Fruit fly (Drosophila melanogaster) whole organism, prepupa: ENCODE measurements around the gene CG15387.
A peak's percentile ranks its signal among the peaks of the same experiment; 100 is the strongest.

Source experiments
- Blimp-1 ChIP-seq: fragments of 200-800 bp; sonication (Bioruptor generic); optimal IDR thresholded peaks from 3 replicates; lab custom pipeline; 2017; ENCODE audit warnings: missing biosample characterization, missing genetic modification characterization, mild to moderate bottlenecking, moderate library complexity, missing genetic modification reagents
- CG10669 ChIP-seq: fragments of 200-800 bp; sonication (Bioruptor generic); optimal IDR thresholded peaks from 3 replicates; lab custom pipeline; 2018; ENCODE audit warnings: missing biosample characterization, mild to moderate bottlenecking, missing genetic modification characterization, moderate library complexity
- CG11762 ChIP-seq: fragments of 200-800 bp; sonication (Bioruptor generic); optimal IDR thresholded peaks from 3 replicates; lab custom pipeline; 2016; ENCODE audit warnings: missing biosample characterization, missing genetic modification characterization; ENCODE audit not compliant: insufficient read depth
- CG11902 ChIP-seq: fragments of 200-800 bp; sonication (Bioruptor generic); optimal IDR thresholded peaks from 3 replicates; lab custom pipeline; 2016; ENCODE audit warnings: missing biosample characterization, missing genetic modification characterization
- CG15336 ChIP-seq: fragments of 200-800 bp; sonication (Bioruptor generic); IDR thresholded peaks from 2 replicates; pipeline ENCODE4 v1.3.6; 2022; ENCODE audit warnings: missing biosample characterization, missing genetic modification characterization
- CG1621 ChIP-seq: fragments of 200-800 bp; sonication (Bioruptor generic); optimal IDR thresholded peaks from 3 replicates; lab custom pipeline; 2018; ENCODE audit warnings: missing biosample characterization, mild to moderate bottlenecking, missing genetic modification characterization
- CG16779 ChIP-seq: fragments of 200-800 bp; sonication (Bioruptor generic); optimal IDR thresholded peaks from 3 replicates; lab custom pipeline; 2017; ENCODE audit warnings: missing biosample characterization, mild to moderate bottlenecking, missing genetic modification characterization
- CG3032 ChIP-seq: fragments of 200-800 bp; optimal IDR thresholded peaks from 2 replicates; lab custom pipeline; 2019; ENCODE audit warnings: missing biosample characterization, mild to moderate bottlenecking, missing genetic modification characterization, moderate library complexity
- CG31627 ChIP-seq: fragments of 200-800 bp; sonication (Bioruptor generic); optimal IDR thresholded peaks from 3 replicates; lab custom pipeline; 2016; ENCODE audit warnings: missing biosample characterization, missing genetic modification characterization
- CG32006 ChIP-seq: fragments of 200-800 bp; sonication (Bioruptor generic); optimal IDR thresholded peaks from 3 replicates; lab custom pipeline; 2017; ENCODE audit warnings: missing biosample characterization, mild to moderate bottlenecking, missing genetic modification characterization
- CG34406 ChIP-seq: fragments of 200-800 bp; sonication (Bioruptor generic); optimal IDR thresholded peaks from 3 replicates; lab custom pipeline; 2016; ENCODE audit warnings: missing biosample characterization, missing genetic modification characterization
- CG3919 ChIP-seq: fragments of 200-800 bp; sonication (Bioruptor generic); optimal IDR thresholded peaks from 3 replicates; lab custom pipeline; 2016; ENCODE audit warnings: missing biosample characterization, missing genetic modification characterization
- CG6163 ChIP-seq: fragments of 200-800 bp; sonication (Bioruptor generic); IDR thresholded peaks from 3 replicates; pipeline ENCODE4 v1.3.6; 2022; ENCODE audit warnings: missing biosample characterization, missing genetic modification characterization
- CG6276 ChIP-seq: fragments of 200-800 bp; sonication (Bioruptor generic); optimal IDR thresholded peaks from 2 replicates; lab custom pipeline; 2017; ENCODE audit warnings: missing biosample characterization, mild to moderate bottlenecking, missing genetic modification characterization
- CG6792 ChIP-seq: fragments of 200-800 bp; sonication (Bioruptor generic); optimal IDR thresholded peaks from 3 replicates; lab custom pipeline; 2016; ENCODE audit warnings: missing biosample characterization, missing genetic modification characterization
- CG6808 ChIP-seq: fragments of 200-800 bp; sonication (Bioruptor generic); optimal IDR thresholded peaks from 3 replicates; lab custom pipeline; 2017; ENCODE audit warnings: missing biosample characterization, missing genetic modification characterization, mild to moderate bottlenecking, moderate library complexity, missing genetic modification reagents
- CG6854 ChIP-seq: fragments of 200-800 bp; sonication (Bioruptor generic); optimal IDR thresholded peaks from 2 replicates; lab custom pipeline; 2017; ENCODE audit warnings: missing biosample characterization, mild to moderate bottlenecking, missing genetic modification characterization
- CG7368 ChIP-seq: fragments of 200-800 bp; sonication (Bioruptor generic); optimal IDR thresholded peaks from 3 replicates; lab custom pipeline; 2016; ENCODE audit warnings: missing biosample characterization, missing genetic modification characterization
- CG8119 ChIP-seq: fragments of 200-800 bp; sonication (Bioruptor generic); IDR thresholded peaks from 3 replicates; pipeline ENCODE4 v1.3.6; 2022; ENCODE audit warnings: missing biosample characterization, missing genetic modification characterization
- CG8632 ChIP-seq: fragments of 200-800 bp; sonication (Bioruptor generic); optimal IDR thresholded peaks from 3 replicates; lab custom pipeline; 2016; ENCODE audit warnings: missing biosample characterization, missing genetic modification characterization
- Eip75B ChIP-seq: fragments of 200-800 bp; sonication (Bioruptor generic); optimal IDR thresholded peaks from 3 replicates; lab custom pipeline; 2016; ENCODE audit warnings: missing biosample characterization, missing genetic modification characterization
- Eip78C ChIP-seq: fragments of 200-800 bp; sonication (Bioruptor generic); peaks from one replicate; lab custom pipeline; 2016; ENCODE audit warnings: missing biosample characterization, missing genetic modification characterization
- Eip93F ChIP-seq: fragments of 200-800 bp; sonication (Bioruptor generic); optimal IDR thresholded peaks from 2 replicates; lab custom pipeline; 2016; ENCODE audit warnings: missing biosample characterization, mild to moderate bottlenecking, missing genetic modification characterization
- Ets21C ChIP-seq: fragments of 200-800 bp; sonication (Bioruptor generic); optimal IDR thresholded peaks from 3 replicates; lab custom pipeline; 2016; ENCODE audit warnings: missing biosample characterization, missing genetic modification characterization
- Ets96B ChIP-seq: fragments of 200-800 bp; optimal IDR thresholded peaks from 2 replicates; lab custom pipeline; 2019; ENCODE audit warnings: missing biosample characterization, mild to moderate bottlenecking, missing genetic modification characterization, moderate library complexity
- Gug ChIP-seq: fragments of 200-800 bp; sonication (Bioruptor generic); IDR thresholded peaks from 2 replicates; pipeline ENCODE4 v1.3.6; 2022; ENCODE audit warnings: missing biosample characterization, missing genetic modification characterization
- Hr38 ChIP-seq: sonication (Bioruptor generic); optimal IDR thresholded peaks from 2 replicates; lab custom pipeline; 2016; ENCODE audit warnings: missing biosample characterization, missing genetic modification characterization
- Hr39 ChIP-seq: fragments of 200-800 bp; sonication (Bioruptor generic); optimal IDR thresholded peaks from 2 replicates; lab custom pipeline; 2016; ENCODE audit warnings: missing biosample characterization, missing genetic modification characterization
- Lpt ChIP-seq: fragments of 200-800 bp; sonication (Bioruptor generic); optimal IDR thresholded peaks from 3 replicates; lab custom pipeline; 2016; ENCODE audit warnings: missing biosample characterization, missing genetic modification characterization
- OdsH ChIP-seq: fragments of 200-800 bp; sonication (Bioruptor generic); optimal IDR thresholded peaks from 3 replicates; lab custom pipeline; 2016; ENCODE audit warnings: missing biosample characterization, missing genetic modification characterization
- Sox102F ChIP-seq: fragments of 200-800 bp; sonication (Bioruptor generic); optimal IDR thresholded peaks from 2 replicates; lab custom pipeline; 2016; ENCODE audit warnings: missing biosample characterization, mild to moderate bottlenecking, missing genetic modification characterization
- Sox14 ChIP-seq: fragments of 200-800 bp; sonication (Bioruptor generic); optimal IDR thresholded peaks from 3 replicates; lab custom pipeline; 2016; ENCODE audit warnings: missing biosample characterization, missing genetic modification characterization
- Sox15 ChIP-seq: fragments of 200-800 bp; sonication (Bioruptor generic); optimal IDR thresholded peaks from 3 replicates; lab custom pipeline; 2016; ENCODE audit warnings: missing biosample characterization, missing genetic modification characterization
- achi ChIP-seq: fragments of 200-800 bp; sonication (Bioruptor generic); optimal IDR thresholded peaks from 3 replicates; lab custom pipeline; 2016; ENCODE audit warnings: missing biosample characterization, missing genetic modification characterization
- cyc ChIP-seq: fragments of 200-800 bp; sonication (Bioruptor generic); optimal IDR thresholded peaks from 3 replicates; lab custom pipeline; 2016; ENCODE audit warnings: missing biosample characterization, missing genetic modification characterization
- dac ChIP-seq: fragments of 200-800 bp; sonication (Bioruptor generic); optimal IDR thresholded peaks from 2 replicates; lab custom pipeline; 2017; ENCODE audit warnings: missing biosample characterization, mild to moderate bottlenecking, missing genetic modification characterization
- dsx ChIP-seq: fragments of 200-800 bp; optimal IDR thresholded peaks from 3 replicates; lab custom pipeline; 2019; ENCODE audit warnings: missing biosample characterization, mild to moderate bottlenecking, missing genetic modification characterization, moderate library complexity; ENCODE audit not compliant: poor library complexity, severe bottlenecking
- eg ChIP-seq: fragments of 200-800 bp; sonication (Bioruptor generic); IDR thresholded peaks from 3 replicates; pipeline ENCODE4 v1.3.6; 2022; ENCODE audit warnings: missing biosample characterization, missing genetic modification characterization
- fd59A ChIP-seq: fragments of 200-800 bp; sonication (Bioruptor generic); optimal IDR thresholded peaks from 2 replicates; lab custom pipeline; 2017; ENCODE audit warnings: missing biosample characterization, mild to moderate bottlenecking, missing genetic modification characterization, missing genetic modification reagents
- fd85E ChIP-seq: fragments of 200-800 bp; sonication (Bioruptor generic); optimal IDR thresholded peaks from 3 replicates; lab custom pipeline; 2016; ENCODE audit warnings: missing biosample characterization, missing genetic modification characterization
- lz ChIP-seq: fragments of 200-800 bp; sonication (Bioruptor generic); optimal IDR thresholded peaks from 3 replicates; lab custom pipeline; 2016; ENCODE audit warnings: missing biosample characterization, missing genetic modification characterization
- net ChIP-seq: fragments of 200-800 bp; sonication (Bioruptor generic); optimal IDR thresholded peaks from 3 replicates; lab custom pipeline; 2016; ENCODE audit warnings: missing biosample characterization, missing genetic modification characterization
- pdm3 ChIP-seq: fragments of 200-800 bp; sonication (Bioruptor generic); optimal IDR thresholded peaks from 3 replicates; lab custom pipeline; 2016; ENCODE audit warnings: missing biosample characterization, missing genetic modification characterization
- salr ChIP-seq, 2 experiments: fragments of 200-800 bp; sonication (Bioruptor generic); optimal IDR thresholded peaks; 3 replicates each; lab custom pipeline; 2016 to 2018; ENCODE audit warnings: missing biosample characterization in 2 of 2, missing genetic modification characterization in 2 of 2, mild to moderate bottlenecking in 1 of 2
- spab ChIP-seq: fragments of 200-800 bp; sonication (Bioruptor generic); optimal IDR thresholded peaks from 2 replicates; lab custom pipeline; 2017; ENCODE audit warnings: missing biosample characterization, mild to moderate bottlenecking, missing genetic modification characterization, missing genetic modification reagents
- svp ChIP-seq: fragments of 200-800 bp; sonication (Bioruptor generic); peaks from one replicate; lab custom pipeline; 2016; ENCODE audit warnings: missing biosample characterization, missing genetic modification characterization
- topi ChIP-seq: fragments of 200-800 bp; sonication (Bioruptor generic); optimal IDR thresholded peaks from 3 replicates; lab custom pipeline; 2016; ENCODE audit warnings: missing biosample characterization, missing genetic modification characterization
- vri ChIP-seq: fragments of 200-800 bp; sonication (Bioruptor generic); optimal IDR thresholded peaks from 3 replicates; lab custom pipeline; 2016; ENCODE audit warnings: missing biosample characterization, mild to moderate bottlenecking, missing genetic modification characterization

Gene CG15387

dm6 chr2L:2185373-2185772, 40.7 kb downstream of the CG15387 start (continued):
- TF ChIP-seq fd59A (GFP tag; lab: Kevin White, UChicago) (no peak), CG8119 (GFP tag; lab: Robert Waterston, UW) (peak; percentile 69), Sox14 (peak; percentile 42), Eip93F (no peak), Eip75B (peak; percentile 39), Sox15 (no peak), CG11902 (GFP tag; lab: Kevin White, UChicago) (peak; percentile 33), Blimp-1 (GFP tag; lab: Kevin White, UChicago) (no peak), dac (GFP tag; lab: Kevin White, UChicago) (peak; percentile 47), CG10669 (GFP tag; lab: Kevin White, UChicago) (no peak), CG31627 (GFP tag; lab: Kevin White, UChicago) (peak; percentile 14), cyc (GFP tag; lab: Kevin White, UChicago) (no peak), Lpt (GFP tag; lab: Kevin White, UChicago) (no peak), pdm3 (GFP tag; lab: Kevin White, UChicago) (peak; percentile 48), spab (GFP tag; lab: Kevin White, UChicago) (no peak), CG16779 (no peak), CG6163 (GFP tag; lab: Robert Waterston, UW) (0 out of 3 replicates have a peak, but pooled peaks have one; percentile 27), CG11762 (GFP tag; lab: Kevin White, UChicago) (peak; percentile 2), Gug (GFP tag; lab: Robert Waterston, UW) (0 out of 2 replicates have a peak, but pooled peaks have one; percentile 12), CG34406 (peak; percentile 53), Eip78C (peak; percentile 87), salr (GFP tag; optimal IDR thresholded peaks at IDR 0.05; lab: Kevin White, UChicago) (no peak), CG6792 (GFP tag; lab: Kevin White, UChicago) (peak; percentile 54), CG3919 (GFP tag; lab: Kevin White, UChicago) (peak; percentile 40), Sox102F (GFP tag; lab: Kevin White, UChicago) (peak; percentile 20), net (GFP tag; lab: Kevin White, UChicago) (no peak), Ets21C (GFP tag; lab: Kevin White, UChicago) (peak; percentile 6), Ets96B (tag; lab: Kevin White, UChicago) (no peak), CG3032 (tag; lab: Kevin White, UChicago) (no peak), CG6276 (GFP tag; lab: Kevin White, UChicago) (peak; percentile 66), dsx (no peak), svp (peak; percentile 62), CG8632 (GFP tag; lab: Kevin White, UChicago) (peak; percentile 42), CG1621 (tag; lab: Kevin White, UChicago) (no peak), fd85E (GFP tag; lab: Kevin White, UChicago) (no peak)

DNA sequence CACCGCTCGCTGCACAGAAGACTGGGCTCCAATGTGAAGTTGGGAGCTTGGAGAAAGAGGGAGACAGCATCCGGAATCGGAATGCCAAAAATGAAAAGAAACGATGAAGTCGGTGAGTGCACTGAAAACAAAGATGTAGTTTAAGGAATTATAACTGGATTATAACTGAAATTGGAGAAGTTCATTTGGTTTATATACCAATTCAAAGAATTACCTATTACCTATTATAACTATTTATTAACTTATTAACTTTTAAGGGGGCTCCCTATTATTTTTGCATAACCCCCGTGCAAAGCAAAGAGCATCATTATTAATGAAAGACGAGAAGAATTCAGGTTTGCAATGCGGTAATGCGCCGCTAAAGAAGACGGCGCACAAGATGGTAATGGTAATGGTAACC, 41.4 kb downstream of the CG15387 start:
- TF ChIP-seq OdsH (GFP tag; lab: Kevin White, UChicago) (peak; percentile 61), Sox14 (peak; percentile 9), achi (GFP tag; lab: Kevin White, UChicago) (peak; percentile 61), CG7368 (GFP tag; lab: Kevin White, UChicago) (peak; percentile 10), CG11902 (GFP tag; lab: Kevin White, UChicago) (no peak), eg (GFP tag; lab: Robert Waterston, UW) (peak; percentile 66), Blimp-1 (GFP tag; lab: Kevin White, UChicago) (no peak), salr (GFP tag; optimal IDR thresholded peaks at IDR 0.05; lab: Kevin White, UChicago) (peak in 1 of 2 experiments; percentile 27), CG1621 (tag; lab: Kevin White, UChicago) (no peak), CG6808 (GFP tag; lab: Kevin White, UChicago) (no peak), CG6163 (GFP tag; lab: Robert Waterston, UW) (peak; percentile 71), CG6854 (GFP tag; lab: Kevin White, UChicago) (no peak), Gug (GFP tag; lab: Robert Waterston, UW) (0 out of 2 replicates have a peak, but pooled peaks have one; percentile 46), spab (GFP tag; lab: Kevin White, UChicago) (no peak), CG32006 (GFP tag; lab: Kevin White, UChicago) (peak; percentile 62), CG6792 (GFP tag; lab: Kevin White, UChicago) (peak; percentile 52), CG3919 (GFP tag; lab: Kevin White, UChicago) (peak; percentile 60), CG16779 (no peak), CG6276 (GFP tag; lab: Kevin White, UChicago) (peak; percentile 56), Hr39 (GFP tag; lab: Kevin White, UChicago) (peak; percentile 6), Eip93F (peak; percentile 16), lz (GFP tag; lab: Kevin White, UChicago) (no peak), Hr38 (GFP tag; lab: Kevin White, UChicago) (no peak), Ets21C (GFP tag; lab: Kevin White, UChicago) (no peak), CG15336 (GFP tag; lab: Robert Waterston, UW) (0 out of 2 replicates have a peak, but pooled peaks have one; percentile 55), CG31627 (GFP tag; lab: Kevin White, UChicago) (no peak), Sox15 (peak; percentile 17), topi (GFP tag; lab: Kevin White, UChicago) (peak; percentile 17), vri (GFP tag; lab: Kevin White, UChicago) (no peak)
